Worm (Caenorhabditis elegans) whole organism, young adult: ENCODE data around the gene C45B2.8.

Source experiments
- B0261.1 ChIP-seq: sonication (generic microtip); optimal IDR thresholded peaks from 2 replicates; lab custom pipeline; 2016; ENCODE audit warnings: mild to moderate bottlenecking, missing genetic modification characterization, moderate library complexity, missing compliant biosample characterization
- B0336.3 ChIP-seq: fragments of 200-800 bp; sonication (Bioruptor generic); IDR thresholded peaks from 2 replicates; pipeline ENCODE4 v1.3.6; 2022; ENCODE audit warnings: missing genetic modification characterization, missing compliant biosample characterization
- F49E8.2 ChIP-seq: sonication (generic microtip); optimal IDR thresholded peaks from 3 replicates; lab custom pipeline; 2017; ENCODE audit warnings: missing genetic modification characterization, mild to moderate bottlenecking, missing compliant biosample characterization, antibody characterized with exemption, moderate library complexity; ENCODE audit not compliant: insufficient read depth
- K11D2.4 ChIP-seq: fragments of 200-800 bp; sonication (Bioruptor generic); IDR thresholded peaks from 2 replicates; pipeline ENCODE4 v1.3.6; 2022; ENCODE audit warnings: missing genetic modification reagents, missing genetic modification characterization, missing compliant biosample characterization
- T07F8.4 ChIP-seq: sonication (generic microtip); optimal IDR thresholded peaks from 2 replicates; lab custom pipeline; 2016; ENCODE audit warnings: mild to moderate bottlenecking, missing genetic modification characterization, moderate library complexity, missing compliant biosample characterization
- ceh-27 ChIP-seq: fragments of 200-800 bp; sonication (Bioruptor generic); optimal IDR thresholded peaks from 2 replicates; lab custom pipeline; 2018; ENCODE audit warnings: mild to moderate bottlenecking, missing genetic modification characterization, moderate library complexity, missing compliant biosample characterization
- dox-1 ChIP-seq: fragments of 200-800 bp; sonication (Bioruptor generic); IDR thresholded peaks from 2 replicates; pipeline ENCODE4 v1.3.6; 2022; ENCODE audit warnings: missing genetic modification reagents, missing genetic modification characterization, missing compliant biosample characterization
- lin-54 ChIP-seq: fragments of 200-800 bp; sonication (Bioruptor generic); optimal IDR thresholded peaks from 2 replicates; lab custom pipeline; 2018; ENCODE audit warnings: mild to moderate bottlenecking, missing genetic modification characterization, missing compliant biosample characterization
- nfya-1 ChIP-seq: sonication (generic microtip); optimal IDR thresholded peaks from 2 replicates; lab custom pipeline; 2017; ENCODE audit warnings: antibody characterized with exemption, missing compliant biosample characterization, missing genetic modification characterization, borderline replicate concordance; ENCODE audit not compliant: insufficient read depth
- sdz-38 ChIP-seq: sonication (generic microtip); optimal IDR thresholded peaks from 2 replicates; lab custom pipeline; 2016; ENCODE audit warnings: missing genotype, missing genetic modification characterization, missing compliant biosample characterization
- snpc-4 ChIP-seq, 5 experiments: fragments of 150-350 bp in 1 of 5; sonication (generic microtip) in 4 of 5; optimal IDR thresholded peaks; 2 replicates each; lab custom pipeline; 2014 to 2018; ENCODE audit warnings: missing genetic modification characterization in 5 of 5, missing biosample characterization in 3 of 5, antibody characterized with exemption in 2 of 5, mild to moderate bottlenecking in 2 of 5, missing compliant biosample characterization in 2 of 5, missing genotype in 2 of 5, moderate library complexity in 2 of 5, missing genetic modification reagents in 1 of 5
- tbp1 ChIP-seq: fragments of 200-800 bp; sonication (Bioruptor generic); optimal IDR thresholded peaks from 2 replicates; lab custom pipeline; 2018; ENCODE audit warnings: mild to moderate bottlenecking, missing genetic modification characterization, missing compliant biosample characterization
- unc-130 ChIP-seq: sonication (generic microtip); optimal IDR thresholded peaks from 2 replicates; lab custom pipeline; 2016; ENCODE audit warnings: missing genetic modification reagents, missing genetic modification characterization, missing compliant biosample characterization
- unc-62 ChIP-seq: fragments of 150-350 bp; optimal IDR thresholded peaks from 2 replicates; lab custom pipeline; 2014; ENCODE audit warnings: missing biosample characterization, missing genetic modification reagents, missing genetic modification characterization

- no peak for TF ChIP-seq unc-130 (GFP tag; lab: Kevin White, UChicago)
- TF ChIP-seq unc-62 (GFP tag; lab: Kevin White, UChicago): no peak
- TF ChIP-seq dox-1 (GFP tag; lab: Robert Waterston, UW): no peak
- TF ChIP-seq tbp1 (GFP tag; lab: Kevin White, UChicago): no peak
- no peak for TF ChIP-seq B0261.1 (tag; lab: Kevin White, UChicago)
- no peak for TF ChIP-seq nfya-1 (tag; lab: Kevin White, UChicago)
- no peak for TF ChIP-seq sdz-38 (tag; lab: Kevin White, UChicago)
- no peak for TF ChIP-seq B0336.3
- TF ChIP-seq lin-54 (GFP tag; lab: Kevin White, UChicago): no peak
- TF ChIP-seq snpc-4 (GFP tag; optimal IDR thresholded peaks at IDR 0.05; lab: Kevin White, UChicago): no peak
- TF ChIP-seq snpc-4 (tag; optimal IDR thresholded peaks at IDR 0.05; lab: Kevin White, UChicago): no peak
- no peak for TF ChIP-seq K11D2.4 (GFP tag; lab: Robert Waterston, UW)
- TF ChIP-seq ceh-27 (GFP tag; lab: Kevin White, UChicago): no peak
- no peak for TF ChIP-seq F49E8.2 (tag; lab: Kevin White, UChicago)
- no peak for TF ChIP-seq T07F8.4 (tag; lab: Kevin White, UChicago)
These were observed at the start of gene C45B2.8 for ce11 chrX:6087676-6088075.
